Worm (Caenorhabditis elegans) whole organism, L4/young adult: ENCODE results near the gene srr-1.

Experiments
- W03F9.2 ChIP-seq: fragments of 150-350 bp; optimal IDR thresholded peaks from 2 replicates; lab custom pipeline; 2014; ENCODE audit warnings: missing biosample characterization, missing genetic modification characterization
- dao-5 ChIP-seq: sonication (generic microtip); optimal IDR thresholded peaks from 2 replicates; lab custom pipeline; 2016; ENCODE audit warnings: missing genotype, missing genetic modification characterization, moderate library complexity, missing compliant biosample characterization
- him-1 ChIP-seq: sonication (generic microtip); optimal IDR thresholded peaks from 2 replicates; lab custom pipeline; 2016; ENCODE audit warnings: missing genotype, missing genetic modification reagents, missing genetic modification characterization, missing compliant biosample characterization

The srr-1 gene

DNA sequence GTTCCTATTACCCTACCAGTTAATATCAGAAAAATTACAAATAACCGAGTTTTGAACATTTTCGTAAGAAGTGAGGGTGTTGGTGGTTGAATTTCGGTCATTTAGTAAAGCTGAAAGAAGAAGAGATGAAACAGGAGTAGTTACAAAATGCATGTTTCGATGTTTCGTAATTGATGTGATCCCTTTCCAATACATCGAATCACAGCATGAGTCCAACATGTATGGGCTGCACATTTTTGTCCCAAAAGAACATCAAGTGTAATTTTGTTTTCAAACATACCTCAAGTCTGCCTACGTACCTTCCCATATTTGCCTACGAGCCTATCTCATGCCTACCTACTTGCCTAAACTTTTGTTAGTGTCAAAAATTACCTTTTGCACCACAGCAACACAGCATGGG is 17.1 kb downstream of the srr-1 start, which contains the start of gene W07G4.2:
Gene W07G4.2 (minus strand): TSS at position 101 of the 400 bp plus-strand sequence.
- TF ChIP-seq him-1 (no peak), dao-5 (no peak), W03F9.2 (tag; lab: Kevin White, UChicago) (no peak)

- TF ChIP-seq him-1 (no peak), dao-5 (no peak), W03F9.2 (tag; lab: Kevin White, UChicago) (no peak)
Measured at ce11 chrV:13034604-13035003, 18.9 kb downstream of the srr-1 start, which contains the start of gene W07G4.7. TSS of gene W07G4.7 (minus strand) at chrV:13034704.

DNA sequence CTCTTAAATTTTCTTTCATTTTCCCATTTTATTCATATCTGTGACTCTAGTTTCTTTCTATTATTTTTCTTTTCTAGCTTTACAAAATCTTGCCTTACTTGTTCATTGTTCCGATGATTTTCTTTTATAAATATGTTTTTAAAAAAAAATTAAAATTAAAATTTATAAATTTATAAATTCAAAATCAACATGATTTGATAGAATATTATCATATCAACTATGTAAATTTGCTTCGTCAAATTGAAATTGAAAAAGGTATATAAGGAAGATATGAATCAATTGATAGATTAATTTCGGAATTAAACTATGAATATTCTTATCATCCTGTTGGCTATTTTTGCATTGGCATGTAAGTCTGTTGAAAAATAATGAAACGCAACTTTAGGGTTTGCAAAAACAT is 20.3 kb downstream of the srr-1 start, which contains the start of gene W07G4.1:
Gene W07G4.1 (plus strand): TSS at position 301 of the 400 bp plus-strand sequence.
- TF ChIP-seq dao-5: no peak
- TF ChIP-seq him-1: no peak
- TF ChIP-seq W03F9.2 (tag; lab: Kevin White, UChicago): no peak

- TF ChIP-seq dao-5 (no peak), him-1 (no peak), W03F9.2 (tag; lab: Kevin White, UChicago) (no peak)
Measured at ce11 chrV:13028871-13029270, 24.7 kb downstream of the srr-1 start.

DNA sequence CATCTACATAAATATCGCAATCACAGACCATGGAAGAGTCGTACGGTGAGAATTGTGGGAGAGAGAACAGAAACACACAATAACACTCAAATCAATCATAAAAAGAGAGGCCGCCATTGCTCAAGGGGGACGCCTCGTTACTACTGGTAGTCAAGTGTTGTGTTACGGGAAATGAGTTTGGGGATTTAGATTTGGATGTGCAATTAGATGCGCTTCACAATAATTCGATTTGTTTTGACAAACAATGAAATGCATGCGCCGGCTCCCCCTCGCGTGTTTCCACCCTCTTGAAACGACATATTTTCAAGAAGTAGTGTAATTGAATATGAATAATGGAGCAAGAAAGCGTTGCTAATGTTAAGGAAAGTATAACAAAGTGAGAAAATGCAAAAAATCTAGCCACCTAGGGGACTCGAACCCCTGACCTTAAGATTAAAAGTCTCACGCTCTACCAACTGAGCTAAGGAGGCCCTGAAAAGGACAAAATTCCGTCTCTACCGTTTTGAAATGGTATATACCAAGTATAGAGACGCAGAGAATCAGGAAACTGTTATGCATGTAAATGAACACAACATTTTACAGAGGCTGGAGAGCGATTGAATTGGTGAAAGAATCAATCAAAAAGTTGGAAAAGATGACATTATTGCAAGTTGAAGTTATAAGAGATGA is 26.8 kb downstream of the srr-1 start:
- no peak for TF ChIP-seq him-1
- no peak for TF ChIP-seq W03F9.2 (tag; lab: Kevin White, UChicago)
- TF ChIP-seq dao-5: no peak

ce11 chrV:13025283-13025682 is 28.3 kb downstream of the srr-1 start:
- TF ChIP-seq W03F9.2 (tag; lab: Kevin White, UChicago) (no peak), him-1 (no peak), dao-5 (no peak)

DNA sequence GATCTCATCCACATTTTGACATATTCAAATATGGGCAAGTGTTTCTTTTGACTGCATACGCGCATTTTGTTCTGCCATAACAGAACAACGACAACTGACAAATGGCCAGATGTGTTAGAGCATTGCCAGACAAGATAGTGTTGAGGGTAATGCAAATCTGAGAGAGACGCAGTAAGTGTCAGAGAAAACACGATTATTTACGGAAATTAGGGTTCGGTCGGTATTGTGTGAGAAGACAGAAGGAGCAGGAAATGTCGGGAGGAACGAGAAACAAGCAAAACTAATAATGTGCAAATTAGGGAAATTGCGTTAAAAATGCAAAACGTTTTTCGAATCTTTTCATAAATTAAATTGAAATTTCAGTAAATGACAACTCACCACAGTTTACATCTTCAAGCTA is 29.0 kb downstream of the srr-1 start:
- TF ChIP-seq him-1 (no peak), dao-5 (no peak), W03F9.2 (tag; lab: Kevin White, UChicago) (no peak)

DNA sequence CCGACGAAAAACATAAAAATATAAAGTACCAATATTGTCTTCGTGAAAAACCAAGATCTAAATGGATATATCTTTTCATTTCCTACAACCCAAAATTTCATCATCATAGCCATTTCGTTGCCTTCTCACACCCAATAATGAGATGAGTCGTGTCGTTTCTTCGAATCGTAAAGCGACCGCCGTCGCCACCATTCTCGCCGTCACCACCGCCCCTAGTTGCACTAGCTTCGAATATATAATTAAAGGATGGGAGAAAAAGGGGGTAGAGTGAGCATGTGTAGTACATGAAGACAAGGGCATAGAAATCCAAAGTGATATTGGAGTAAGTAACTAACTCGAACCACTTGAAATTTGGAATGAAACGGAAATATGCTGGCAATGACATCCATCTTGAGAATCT is 31.3 kb downstream of the srr-1 start:
- TF ChIP-seq him-1 (no peak), dao-5 (no peak), W03F9.2 (tag; lab: Kevin White, UChicago) (no peak)

DNA sequence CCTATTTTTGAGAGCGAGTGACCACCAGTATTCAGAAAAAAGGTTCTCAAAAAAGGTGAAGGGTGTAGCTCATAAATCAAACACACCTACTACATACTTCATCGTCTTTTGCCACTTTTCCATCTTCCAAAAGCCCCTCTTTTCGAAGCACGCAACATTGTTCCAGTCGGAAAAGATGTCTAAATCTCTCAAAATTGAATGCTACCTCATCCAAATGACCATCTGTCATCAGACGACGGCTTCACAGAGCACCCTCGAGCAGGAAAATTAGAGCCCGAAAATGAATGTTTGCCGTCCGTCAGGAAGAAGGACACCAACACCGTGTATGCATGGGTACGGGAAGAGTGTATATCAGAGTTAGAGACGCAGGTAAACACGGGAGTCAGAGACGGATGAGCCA is 32.0 kb downstream of the srr-1 start:
- no peak for TF ChIP-seq dao-5
- no peak for TF ChIP-seq him-1
- TF ChIP-seq W03F9.2 (tag; lab: Kevin White, UChicago): no peak

ce11 chrV:13020638-13021037 is 32.9 kb downstream of the srr-1 start:
- no peak for TF ChIP-seq him-1
- no peak for TF ChIP-seq W03F9.2 (tag; lab: Kevin White, UChicago)
- TF ChIP-seq dao-5: no peak

DNA sequence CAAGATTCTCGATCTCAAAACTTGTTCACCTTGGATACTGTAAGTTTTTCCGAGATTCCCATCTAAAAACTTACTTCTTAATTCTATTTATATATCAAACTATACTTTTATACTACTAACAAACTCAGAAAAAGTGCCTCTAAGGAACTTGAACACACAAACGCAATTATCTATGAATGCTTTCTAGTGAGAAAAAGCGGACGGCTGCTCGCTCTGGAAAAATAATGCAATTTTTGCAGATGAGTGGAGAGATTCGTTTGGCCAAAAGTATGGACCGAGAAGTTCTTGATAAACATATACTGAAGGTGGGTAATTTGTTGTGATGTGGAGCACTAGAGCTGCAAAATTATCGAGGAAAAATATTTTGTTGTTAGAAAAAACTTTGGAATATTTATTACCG is 33.5 kb downstream of the srr-1 start:
- TF ChIP-seq him-1: no peak
- TF ChIP-seq W03F9.2 (tag; lab: Kevin White, UChicago): no peak
- TF ChIP-seq dao-5: no peak

- TF ChIP-seq dao-5 (no peak), him-1 (no peak), W03F9.2 (tag; lab: Kevin White, UChicago) (no peak)
Measured at ce11 chrV:13018761-13019160, 34.8 kb downstream of the srr-1 start, which contains the start of gene fmi-1. TSS of gene fmi-1 (plus strand) at chrV:13019061.

ce11 chrV:13018233-13018632 is 35.3 kb downstream of the srr-1 start:
- no peak for TF ChIP-seq W03F9.2 (tag; lab: Kevin White, UChicago)

- no peak for TF ChIP-seq dao-5
- no peak for TF ChIP-seq W03F9.2 (tag; lab: Kevin White, UChicago)
- TF ChIP-seq him-1: no peak
Measured at ce11 chrV:13013844-13014243, 39.7 kb downstream of the srr-1 start, which contains the start of gene F15B9.6. TSS of gene F15B9.6 (plus strand) at chrV:13014144.

DNA sequence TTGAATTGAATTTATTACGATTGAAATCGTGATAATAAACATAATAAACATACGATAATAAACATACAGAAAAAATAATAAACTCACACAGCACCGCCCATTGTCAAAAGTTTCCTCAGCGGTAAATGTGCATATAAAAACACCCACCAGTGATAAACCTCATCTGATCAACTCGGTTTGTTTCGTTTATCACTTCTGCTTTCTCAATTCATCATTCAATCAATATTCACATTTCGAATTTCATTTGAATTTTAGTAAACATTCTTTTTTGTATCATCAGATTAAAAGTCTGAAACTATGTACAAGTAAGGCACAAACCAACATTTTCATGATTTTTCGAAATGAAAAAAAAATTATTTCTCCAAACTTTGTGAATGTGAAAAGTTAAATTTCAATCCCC is 40.4 kb downstream of the srr-1 start, which contains the start of gene try-10:
Gene try-10 (minus strand): TSS at position 101 of the 400 bp plus-strand sequence.
- TF ChIP-seq W03F9.2 (tag; lab: Kevin White, UChicago) (no peak), him-1 (no peak), dao-5 (no peak)

DNA sequence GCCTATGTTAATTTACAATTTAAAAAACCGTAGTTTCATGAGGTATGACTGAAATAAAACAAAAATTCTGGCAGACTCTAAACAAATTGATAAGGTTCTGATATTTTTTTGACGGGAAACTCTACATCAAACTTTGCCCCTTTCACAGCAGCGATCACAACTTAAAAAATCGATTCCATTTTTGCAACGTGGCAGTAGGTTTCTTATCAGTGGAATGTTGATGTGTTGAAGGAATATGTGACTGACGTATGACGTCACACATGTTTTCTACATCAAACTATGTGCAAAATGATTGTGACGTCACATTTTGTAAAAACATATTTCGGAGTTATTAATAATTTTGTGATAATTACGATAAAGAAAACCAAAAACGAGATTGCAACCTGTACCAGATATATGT is 41.6 kb downstream of the srr-1 start:
- no peak for TF ChIP-seq dao-5
- TF ChIP-seq W03F9.2 (tag; lab: Kevin White, UChicago): no peak
- no peak for TF ChIP-seq him-1
